Worm (Caenorhabditis elegans) whole organism, L1 larva: ENCODE data around the gene srg-64.

Source experiments
- C16A3.4 ChIP-seq: fragments of 150-350 bp; optimal IDR thresholded peaks from 2 replicates; lab custom pipeline; 2014; ENCODE audit warnings: missing biosample characterization, missing genetic modification characterization
- C34B4.2 ChIP-seq: sonication (generic microtip); optimal IDR thresholded peaks from 2 replicates; lab custom pipeline; 2017; ENCODE audit warnings: mild to moderate bottlenecking, missing genetic modification characterization, missing compliant biosample characterization
- F16B12.6 ChIP-seq: fragments of 150-350 bp; optimal IDR thresholded peaks from 2 replicates; lab custom pipeline; 2014; ENCODE audit warnings: missing biosample characterization, missing genetic modification characterization
- ama-1 ChIP-seq: fragments of 150-350 bp; optimal IDR thresholded peaks from 2 replicates; lab custom pipeline; 2014
- blmp-1 ChIP-seq: fragments of 150-350 bp; optimal IDR thresholded peaks from 2 replicates; lab custom pipeline; 2014; ENCODE audit warnings: missing biosample characterization, missing genetic modification characterization
- ceh-63 ChIP-seq: fragments of 200-800 bp; sonication (Bioruptor generic); optimal IDR thresholded peaks from 2 replicates; lab custom pipeline; 2018; ENCODE audit warnings: mild to moderate bottlenecking, missing genetic modification characterization, missing compliant biosample characterization
- ceh-8 ChIP-seq: fragments of 200-800 bp; sonication (Bioruptor generic); optimal IDR thresholded peaks from 2 replicates; lab custom pipeline; 2018; ENCODE audit warnings: mild to moderate bottlenecking, missing genetic modification characterization, moderate library complexity, missing compliant biosample characterization
- ceh-88 ChIP-seq: fragments of 200-800 bp; sonication (Bioruptor generic); IDR thresholded peaks from 2 replicates; pipeline ENCODE4 v1.3.6; 2022; ENCODE audit warnings: missing genetic modification characterization, missing compliant biosample characterization
- ceh-90 ChIP-seq: sonication (generic microtip); optimal IDR thresholded peaks from 2 replicates; lab custom pipeline; 2016; ENCODE audit warnings: missing genetic modification characterization, missing compliant biosample characterization
- ces-1 ChIP-seq: fragments of 150-350 bp; optimal IDR thresholded peaks from 2 replicates; lab custom pipeline; 2014; ENCODE audit warnings: missing biosample characterization, missing genetic modification reagents, missing genetic modification characterization
- dpl-1 ChIP-seq, 3 experiments: fragments of 150-350 bp in 2 of 3; sonication (generic microtip) in 1 of 3; optimal IDR thresholded peaks; 2 replicates each; lab custom pipeline; 2014 to 2017; ENCODE audit warnings: missing biosample characterization in 3 of 3, missing genetic modification characterization in 3 of 3, missing genetic modification reagents in 3 of 3
- dsc-1 ChIP-seq: sonication (generic microtip); optimal IDR thresholded peaks from 2 replicates; lab custom pipeline; 2016; ENCODE audit warnings: mild to moderate bottlenecking, missing genetic modification characterization, missing compliant biosample characterization
- efl-1 ChIP-seq, 4 experiments: fragments of 150-350 bp; optimal IDR thresholded peaks in 3 of 4; peaks in 1 of 4; 1 replicate in 1 of 4; 2 replicates in 3 of 4; lab custom pipeline; 2014; ENCODE audit warnings: missing biosample characterization in 2 of 4, missing genetic modification characterization in 2 of 4, missing genetic modification reagents in 2 of 4
- egl-13 ChIP-seq: sonication (generic microtip); optimal IDR thresholded peaks from 2 replicates; lab custom pipeline; 2016; ENCODE audit warnings: missing genotype, missing genetic modification reagents, missing genetic modification characterization, missing compliant biosample characterization
- egl-27 ChIP-seq, 2 experiments: fragments of 150-350 bp in 1 of 2; sonication (generic microtip); optimal IDR thresholded peaks; 3 replicates each; lab custom pipeline; 2017 to 2018; ENCODE audit warnings: missing biosample characterization in 2 of 2, missing genetic modification characterization in 2 of 2, missing genetic modification reagents in 2 of 2
- elt-2 ChIP-seq: sonication (generic microtip); optimal IDR thresholded peaks from 2 replicates; lab custom pipeline; 2016; ENCODE audit warnings: missing genetic modification characterization, mild to moderate bottlenecking, inconsistent platforms, missing compliant biosample characterization, missing genetic modification reagents
- fkh-8 ChIP-seq: sonication (generic microtip); optimal IDR thresholded peaks from 2 replicates; lab custom pipeline; 2016; ENCODE audit warnings: mild to moderate bottlenecking, missing genetic modification characterization, missing compliant biosample characterization
- fos-1 ChIP-seq: fragments of 150-350 bp; optimal IDR thresholded peaks from 2 replicates; lab custom pipeline; 2014; ENCODE audit warnings: missing biosample characterization, missing genetic modification characterization
- grh-1 ChIP-seq: fragments of 200-800 bp; sonication (Bioruptor generic); IDR thresholded peaks from 2 replicates; pipeline ENCODE4 v1.3.6; 2022; ENCODE audit warnings: missing genetic modification reagents, missing genetic modification characterization, missing compliant biosample characterization
- hlh-17 ChIP-seq: fragments of 200-800 bp; sonication (Bioruptor generic); optimal IDR thresholded peaks from 2 replicates; lab custom pipeline; 2018; ENCODE audit warnings: missing genetic modification characterization, mild to moderate bottlenecking, missing compliant biosample characterization, moderate library complexity, borderline replicate concordance
- hlh-4 ChIP-seq: sonication (generic microtip); optimal IDR thresholded peaks from 2 replicates; lab custom pipeline; 2016; ENCODE audit warnings: mild to moderate bottlenecking, missing genetic modification characterization, missing compliant biosample characterization
- hpl-2 ChIP-seq: fragments of 150-350 bp; optimal IDR thresholded peaks from 2 replicates; lab custom pipeline; 2014; ENCODE audit warnings: missing biosample characterization, missing genetic modification reagents, missing genetic modification characterization
- irx-1 ChIP-seq: sonication (generic microtip); optimal IDR thresholded peaks from 2 replicates; lab custom pipeline; 2016; ENCODE audit warnings: missing genetic modification characterization, missing compliant biosample characterization
- isw-1 ChIP-seq: fragments of 200-800 bp; sonication (Bioruptor generic); IDR thresholded peaks from 2 replicates; pipeline ENCODE4 v1.3.6; 2022; ENCODE audit warnings: missing genetic modification characterization, missing compliant biosample characterization
- lin-14 ChIP-seq: fragments of 200-800 bp; sonication (Bioruptor generic); optimal IDR thresholded peaks from 2 replicates; lab custom pipeline; 2018; ENCODE audit warnings: mild to moderate bottlenecking, missing genetic modification characterization, moderate library complexity, missing compliant biosample characterization
- lin-15B ChIP-seq: fragments of 150-350 bp; sonication (generic microtip); optimal IDR thresholded peaks from 3 replicates; lab custom pipeline; 2014; ENCODE audit warnings: missing biosample characterization, missing genetic modification characterization
- lin-39 ChIP-seq: fragments of 150-350 bp; optimal IDR thresholded peaks from 2 replicates; lab custom pipeline; 2014; ENCODE audit warnings: missing biosample characterization, missing genetic modification reagents, missing genetic modification characterization
- lsy-2 ChIP-seq, 2 experiments: fragments of 150-350 bp; optimal IDR thresholded peaks; 2 replicates each; lab custom pipeline; 2014; ENCODE audit warnings: missing biosample characterization in 2 of 2, missing genetic modification characterization in 2 of 2
- mdl-1 ChIP-seq, 2 experiments: fragments of 150-350 bp; optimal IDR thresholded peaks; 2 replicates each; lab custom pipeline; 2014 to 2017; ENCODE audit warnings: missing biosample characterization in 2 of 2, missing genetic modification characterization in 2 of 2, inconsistent platforms in 1 of 2
- mef-2 ChIP-seq: fragments of 150-350 bp; optimal IDR thresholded peaks from 2 replicates; lab custom pipeline; 2014; ENCODE audit warnings: missing biosample characterization, missing genetic modification characterization
- nhr-11 ChIP-seq: fragments of 150-350 bp; optimal IDR thresholded peaks from 2 replicates; lab custom pipeline; 2014; ENCODE audit warnings: missing biosample characterization, missing genetic modification characterization
- nhr-12 ChIP-seq: sonication (generic microtip); optimal IDR thresholded peaks from 2 replicates; lab custom pipeline; 2017; ENCODE audit warnings: missing biosample characterization, missing genetic modification characterization
- nhr-28 ChIP-seq: fragments of 150-350 bp; optimal IDR thresholded peaks from 2 replicates; lab custom pipeline; 2014; ENCODE audit warnings: missing biosample characterization, missing genetic modification characterization
- nhr-47 ChIP-seq: sonication (generic microtip); optimal IDR thresholded peaks from 2 replicates; lab custom pipeline; 2016; ENCODE audit warnings: mild to moderate bottlenecking, missing genetic modification characterization, moderate library complexity, missing compliant biosample characterization
- nhr-71 ChIP-seq: sonication (generic microtip); optimal IDR thresholded peaks from 2 replicates; lab custom pipeline; 2016; ENCODE audit warnings: mild to moderate bottlenecking, missing genetic modification characterization, moderate library complexity, missing compliant biosample characterization
- nhr-85 ChIP-seq: sonication (generic microtip); peaks from one replicate; lab custom pipeline; 2016; ENCODE audit warnings: missing genetic modification characterization, inconsistent platforms, missing compliant biosample characterization
- nhr-90 ChIP-seq: sonication (generic microtip); optimal IDR thresholded peaks from 2 replicates; lab custom pipeline; 2016; ENCODE audit warnings: mild to moderate bottlenecking, missing genetic modification characterization, missing compliant biosample characterization; ENCODE audit not compliant: poor library complexity
- pqm-1 ChIP-seq: sonication (generic microtip); optimal IDR thresholded peaks from 3 replicates; lab custom pipeline; 2017; ENCODE audit warnings: missing biosample characterization, missing genetic modification characterization
- rnt-1 ChIP-seq: sonication (generic microtip); optimal IDR thresholded peaks from 2 replicates; lab custom pipeline; 2016; ENCODE audit warnings: mild to moderate bottlenecking, missing genetic modification characterization, moderate library complexity, missing compliant biosample characterization
- skn-1 ChIP-seq: fragments of 150-350 bp; optimal IDR thresholded peaks from 2 replicates; lab custom pipeline; 2014; ENCODE audit warnings: missing biosample characterization, missing genetic modification characterization
- snpc-4 ChIP-seq: fragments of 150-350 bp; optimal IDR thresholded peaks from 2 replicates; lab custom pipeline; 2014; ENCODE audit warnings: missing biosample characterization, missing genetic modification characterization
- snu-23 ChIP-seq: sonication (generic microtip); optimal IDR thresholded peaks from 2 replicates; lab custom pipeline; 2016; ENCODE audit warnings: missing genetic modification characterization, missing compliant biosample characterization
- sox-4 ChIP-seq: sonication (generic microtip); optimal IDR thresholded peaks from 2 replicates; lab custom pipeline; 2016; ENCODE audit warnings: missing genetic modification characterization, missing compliant biosample characterization
- sptf-1 ChIP-seq: fragments of 150-350 bp; optimal IDR thresholded peaks from 2 replicates; lab custom pipeline; 2014; ENCODE audit warnings: missing biosample characterization, missing genetic modification characterization
- sup-37 ChIP-seq: fragments of 200-800 bp; sonication (Bioruptor generic); optimal IDR thresholded peaks from 2 replicates; lab custom pipeline; 2018; ENCODE audit warnings: mild to moderate bottlenecking, missing genetic modification characterization, missing compliant biosample characterization
- tbx-2 ChIP-seq: sonication (generic microtip); optimal IDR thresholded peaks from 2 replicates; lab custom pipeline; 2016; ENCODE audit warnings: missing genetic modification characterization, missing compliant biosample characterization
- tlp-1 ChIP-seq: fragments of 150-350 bp; optimal IDR thresholded peaks from 2 replicates; lab custom pipeline; 2014; ENCODE audit warnings: missing biosample characterization, missing genetic modification characterization
- unc-30 ChIP-seq: sonication (generic microtip); optimal IDR thresholded peaks from 2 replicates; lab custom pipeline; 2017; ENCODE audit warnings: missing biosample characterization, missing genetic modification characterization
- unc-62 ChIP-seq: fragments of 150-350 bp; optimal IDR thresholded peaks from 2 replicates; lab custom pipeline; 2014; ENCODE audit warnings: missing biosample characterization, missing genetic modification reagents, missing genetic modification characterization
- unc-98 ChIP-seq: fragments of 200-800 bp; sonication (Bioruptor generic); IDR thresholded peaks from 2 replicates; pipeline ENCODE4 v1.3.6; 2022; ENCODE audit warnings: missing genetic modification characterization, missing compliant biosample characterization
- xbp-1 ChIP-seq: sonication (generic microtip); optimal IDR thresholded peaks from 2 replicates; lab custom pipeline; 2016; ENCODE audit warnings: missing genetic modification characterization, missing compliant biosample characterization
- zag-1 ChIP-seq: fragments of 150-350 bp; optimal IDR thresholded peaks from 2 replicates; lab custom pipeline; 2014; ENCODE audit warnings: missing biosample characterization, missing genetic modification characterization
- zip-4 ChIP-seq: fragments of 200-800 bp; sonication (Bioruptor generic); optimal IDR thresholded peaks from 2 replicates; lab custom pipeline; 2018; ENCODE audit warnings: mild to moderate bottlenecking, missing genetic modification characterization, moderate library complexity, missing compliant biosample characterization
- ztf-4 ChIP-seq: fragments of 150-350 bp; optimal IDR thresholded peaks from 2 replicates; lab custom pipeline; 2014; ENCODE audit warnings: missing biosample characterization, missing genetic modification characterization

The srg-64 gene

ce11 chrX:15736419-15736818 is 4.0 kb downstream of the srg-64 start (continued):
- TF ChIP-seq tlp-1 (no peak), nhr-12 (no peak), tbx-2 (tag; lab: Kevin White, UChicago) (peak; percentile 50), rnt-1 (tag; lab: Kevin White, UChicago) (peak; percentile 56), C16A3.4 (tag; lab: Kevin White, UChicago) (peak; percentile 87), ztf-4 (peak; percentile 55), irx-1 (tag; lab: Kevin White, UChicago) (peak; percentile 40), mdl-1 (tag; optimal IDR thresholded peaks at IDR 0.05; lab: Kevin White, UChicago) (peak in 1 of 2 experiments; percentile 35), sup-37 (no peak), fkh-8 (peak; percentile 42), blmp-1 (no peak), lin-15B (tag; lab: Kevin White, UChicago) (peak; percentile 52), sox-4 (no peak), ama-1 (lab: Kevin White, UChicago) (no peak), dpl-1 (GFP tag; optimal IDR thresholded peaks at IDR 0.05; lab: Kevin White, UChicago) (peak in 1 of 3 experiments; percentile 10), nhr-85 (tag; lab: Kevin White, UChicago) (peak; percentile 87), ceh-90 (tag; lab: Kevin White, UChicago) (no peak), lin-14 (GFP tag; lab: Kevin White, UChicago) (no peak), lin-39 (tag; lab: Kevin White, UChicago) (no peak), mef-2 (tag; lab: Kevin White, UChicago) (no peak), dsc-1 (tag; lab: Kevin White, UChicago) (peak; percentile 74), nhr-47 (tag; lab: Kevin White, UChicago) (peak; percentile 86), unc-62 (no peak), F16B12.6 (tag; lab: Kevin White, UChicago) (no peak), isw-1 (0 out of 2 replicates have a peak, but pooled peaks have one; percentile 2), ceh-8 (no peak), nhr-71 (tag; lab: Kevin White, UChicago) (peak; percentile 67), unc-30 (no peak), sptf-1 (no peak), zip-4 (GFP tag; lab: Kevin White, UChicago) (peak; percentile 42), ceh-63 (GFP tag; lab: Kevin White, UChicago) (no peak), nhr-90 (tag; lab: Kevin White, UChicago) (peak; percentile 82), hlh-17 (GFP tag; lab: Kevin White, UChicago) (no peak), nhr-11 (peak; percentile 77), C34B4.2 (no peak), unc-98 (no peak), snu-23 (GFP tag; lab: Kevin White, UChicago) (peak; percentile 88), ces-1 (GFP tag; lab: Kevin White, UChicago) (no peak), grh-1 (GFP tag; lab: Robert Waterston, UW) (no peak), hpl-2 (GFP tag; lab: Kevin White, UChicago) (peak; percentile 77), skn-1 (peak; percentile 36), zag-1 (tag; lab: Kevin White, UChicago) (no peak), egl-13 (tag; lab: Kevin White, UChicago) (peak; percentile 35), xbp-1 (tag; lab: Kevin White, UChicago) (peak; percentile 43), egl-27 (tag; optimal IDR thresholded peaks at IDR 0.05; lab: Kevin White, UChicago) (no peak), ceh-88 (GFP tag; lab: Robert Waterston, UW) (no peak), pqm-1 (tag; lab: Kevin White, UChicago) (no peak), nhr-28 (tag; lab: Kevin White, UChicago) (no peak), efl-1 (optimal IDR thresholded peaks at IDR 0.05; lab: Kevin White, UChicago) (peak; percentile 34 to 50), efl-1 (GFP tag; optimal IDR thresholded peaks at IDR 0.05 in 1 of 2; lab: Kevin White, UChicago) (peak in 1 of 2 experiments; percentile 90), elt-2 (tag; lab: Kevin White, UChicago) (peak; percentile 16), snpc-4 (peak; percentile 58), fos-1 (tag; lab: Kevin White, UChicago) (peak; percentile 45), hlh-4 (tag; lab: Kevin White, UChicago) (no peak), lsy-2 (tag; optimal IDR thresholded peaks at IDR 0.05; lab: Kevin White, UChicago) (peak; percentile 67 to 70)
